Worm (Caenorhabditis elegans) whole organism, mixed stage, embryonic: Measurements from ENCODE around the gene F23D12.3.

ENCODE experiments used
- cnd-1 ChIP-seq: fragments of 200-800 bp; sonication (Bioruptor generic); optimal IDR thresholded peaks from 2 replicates; lab custom pipeline; 2018; ENCODE audit warnings: mild to moderate bottlenecking, missing genetic modification characterization, missing compliant biosample characterization
- drap-1 ChIP-seq: fragments of 200-800 bp; sonication (Bioruptor generic); optimal IDR thresholded peaks from 3 replicates; lab custom pipeline; 2018; ENCODE audit warnings: mild to moderate bottlenecking, missing genetic modification characterization, missing compliant biosample characterization
- elt-1 ChIP-seq: sonication (generic microtip); optimal IDR thresholded peaks from 2 replicates; lab custom pipeline; 2017; ENCODE audit warnings: missing genetic modification characterization, mild to moderate bottlenecking, missing compliant biosample characterization, antibody characterized with exemption, moderate library complexity, borderline replicate concordance; ENCODE audit not compliant: insufficient read depth
- hlh-1 ChIP-seq: fragments of 150-350 bp; optimal IDR thresholded peaks from 2 replicates; lab custom pipeline; 2014; ENCODE audit warnings: missing biosample characterization, missing genetic modification reagents, missing genetic modification characterization
- lin-13 ChIP-seq: fragments of 150-350 bp; optimal IDR thresholded peaks from 2 replicates; lab custom pipeline; 2014; ENCODE audit warnings: missing biosample characterization, missing genetic modification characterization
- lin-32 ChIP-seq: fragments of 200-800 bp; sonication (Bioruptor generic); optimal IDR thresholded peaks from 2 replicates; lab custom pipeline; 2018; ENCODE audit warnings: mild to moderate bottlenecking, missing genetic modification characterization, missing compliant biosample characterization
- lsy-2 ChIP-seq: fragments of 150-350 bp; optimal IDR thresholded peaks from 2 replicates; lab custom pipeline; 2014; ENCODE audit warnings: missing biosample characterization, missing genetic modification characterization
- mep-1 ChIP-seq: fragments of 150-350 bp; optimal IDR thresholded peaks from 2 replicates; lab custom pipeline; 2017; ENCODE audit warnings: missing biosample characterization, missing genetic modification reagents, missing genetic modification characterization, inconsistent platforms
- nhr-12 ChIP-seq: fragments of 150-350 bp; optimal IDR thresholded peaks from 2 replicates; lab custom pipeline; 2014; ENCODE audit warnings: missing biosample characterization, missing genetic modification characterization
- nhr-237 ChIP-seq: fragments of 150-350 bp; optimal IDR thresholded peaks from 2 replicates; lab custom pipeline; 2014; ENCODE audit warnings: missing biosample characterization, missing genetic modification characterization
- pha-4 ChIP-seq: fragments of 150-350 bp; optimal IDR thresholded peaks from 2 replicates; lab custom pipeline; 2018; ENCODE audit warnings: missing biosample characterization, missing genetic modification reagents, missing genetic modification characterization
- snpc-4 ChIP-seq: fragments of 150-350 bp; optimal IDR thresholded peaks from 2 replicates; lab custom pipeline; 2014; ENCODE audit warnings: missing biosample characterization, missing genetic modification characterization
- unc-39 ChIP-seq: fragments of 150-350 bp; optimal IDR thresholded peaks from 2 replicates; lab custom pipeline; 2014; ENCODE audit warnings: missing biosample characterization, missing genetic modification characterization
- ztf-11 ChIP-seq: fragments of 150-350 bp; optimal IDR thresholded peaks from 2 replicates; lab custom pipeline; 2014; ENCODE audit warnings: missing biosample characterization, missing genetic modification characterization

DNA sequence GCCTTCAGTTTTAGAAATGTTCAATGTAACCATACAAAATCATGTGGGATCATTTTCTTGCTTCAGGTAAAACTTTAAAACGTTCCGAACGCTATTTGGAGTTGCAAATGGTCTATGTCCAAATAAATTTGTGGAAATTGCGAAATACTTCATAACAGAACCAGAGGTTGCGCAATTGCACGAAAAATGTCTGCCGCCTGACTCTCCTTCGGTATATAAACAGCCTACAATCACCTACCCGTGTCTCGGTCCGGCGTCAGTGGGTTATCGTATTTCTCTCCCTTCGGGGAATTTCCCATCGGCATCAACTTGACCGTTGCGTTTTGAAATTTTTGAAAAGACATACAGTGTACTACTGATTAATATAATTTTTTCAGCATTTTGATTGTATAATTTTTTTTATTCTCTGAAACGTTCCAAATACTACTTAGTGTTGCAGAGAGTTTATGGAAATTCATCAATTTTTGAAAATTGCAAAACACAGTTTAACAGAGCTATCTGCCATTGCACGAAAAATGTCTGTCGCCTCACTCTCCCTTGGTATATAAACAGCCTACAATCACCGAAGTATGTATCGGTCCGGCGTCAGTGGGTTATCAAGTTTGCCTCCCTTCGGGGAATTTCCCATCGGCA is 34.3 kb downstream of the F23D12.3 start:
- TF ChIP-seq nhr-237 (tag; lab: Kevin White, UChicago) (no peak), cnd-1 (tag; lab: Kevin White, UChicago) (no peak), nhr-12 (tag; lab: Kevin White, UChicago) (no peak), drap-1 (GFP tag; lab: Kevin White, UChicago) (no peak), lin-32 (GFP tag; lab: Kevin White, UChicago) (no peak), lsy-2 (tag; lab: Kevin White, UChicago) (no peak), unc-39 (tag; lab: Kevin White, UChicago) (no peak), ztf-11 (tag; lab: Kevin White, UChicago) (no peak), elt-1 (tag; lab: Kevin White, UChicago) (no peak), snpc-4 (tag; lab: Kevin White, UChicago) (no peak), pha-4 (no peak), lin-13 (tag; lab: Kevin White, UChicago) (no peak), hlh-1 (tag; lab: Kevin White, UChicago) (no peak), mep-1 (tag; lab: Kevin White, UChicago) (no peak)
